Worm (Caenorhabditis elegans) whole organism, young adult: ENCODE measurements around the gene T24C4.3.
A peak's percentile ranks its signal among the peaks of the same experiment; 100 is the strongest.

ENCODE experiments used
- C17E4.6 ChIP-seq: fragments of 200-800 bp; sonication (Bioruptor generic); IDR thresholded peaks from 2 replicates; pipeline ENCODE4 v1.3.6; 2022; ENCODE audit warnings: missing genetic modification reagents, missing genetic modification characterization, missing compliant biosample characterization
- F55B11.4 ChIP-seq: sonication (generic microtip); optimal IDR thresholded peaks from 2 replicates; lab custom pipeline; 2016; ENCODE audit warnings: missing compliant biosample characterization, missing genetic modification characterization, borderline replicate concordance; ENCODE audit not compliant: insufficient read depth
- K12H6.12 ChIP-seq: fragments of 200-800 bp; sonication (Bioruptor generic); optimal IDR thresholded peaks from 2 replicates; lab custom pipeline; 2018; ENCODE audit warnings: mild to moderate bottlenecking, missing genetic modification characterization, missing compliant biosample characterization
- Y53G8AR.9 ChIP-seq: fragments of 200-800 bp; sonication (Bioruptor generic); conservative IDR thresholded peaks from 2 replicates; pipeline ENCODE4 v1.3.6; 2022; ENCODE audit warnings: missing genetic modification reagents, missing genetic modification characterization, missing compliant biosample characterization
- aptf-2 ChIP-seq: fragments of 200-800 bp; sonication (Bioruptor generic); conservative IDR thresholded peaks from 2 replicates; pipeline ENCODE4 v1.3.6; 2022; ENCODE audit warnings: missing genetic modification reagents, missing genetic modification characterization, missing compliant biosample characterization
- atf-7 ChIP-seq: sonication (generic microtip); optimal IDR thresholded peaks from 2 replicates; lab custom pipeline; 2017; ENCODE audit warnings: mild to moderate bottlenecking, missing genetic modification characterization, missing compliant biosample characterization
- attf-3 ChIP-seq: fragments of 200-800 bp; sonication (Bioruptor generic); conservative IDR thresholded peaks from 2 replicates; pipeline ENCODE4 v1.3.6; 2022; ENCODE audit warnings: missing genetic modification reagents, missing genetic modification characterization, missing compliant biosample characterization
- attf-5 ChIP-seq: fragments of 200-800 bp; sonication (Bioruptor generic); optimal IDR thresholded peaks from 2 replicates; lab custom pipeline; 2018; ENCODE audit warnings: mild to moderate bottlenecking, missing genetic modification characterization, missing compliant biosample characterization
- bed-1 ChIP-seq: fragments of 200-800 bp; sonication (Bioruptor generic); IDR thresholded peaks from 2 replicates; pipeline ENCODE4 v1.3.6; 2022; ENCODE audit warnings: missing genetic modification reagents, missing genetic modification characterization, missing compliant biosample characterization
- cebp-1 ChIP-seq, 2 experiments: fragments of 200-800 bp in 1 of 2; sonication (Bioruptor generic) in 1 of 2; sonication (generic microtip) in 1 of 2; IDR thresholded peaks in 1 of 2; optimal IDR thresholded peaks in 1 of 2; 2 replicates each; pipeline versions ENCODE4 v1.3.6 to Lab custom; 2017 to 2022; ENCODE audit warnings: missing compliant biosample characterization in 2 of 2, missing genetic modification characterization in 2 of 2, mild to moderate bottlenecking in 1 of 2, missing genetic modification reagents in 1 of 2, moderate library complexity in 1 of 2
- ceh-27 ChIP-seq: fragments of 200-800 bp; sonication (Bioruptor generic); optimal IDR thresholded peaks from 2 replicates; lab custom pipeline; 2018; ENCODE audit warnings: mild to moderate bottlenecking, missing genetic modification characterization, moderate library complexity, missing compliant biosample characterization
- ceh-58 ChIP-seq: fragments of 200-800 bp; sonication (Bioruptor generic); IDR thresholded peaks from 2 replicates; pipeline ENCODE4 v1.3.6; 2022; ENCODE audit warnings: missing genetic modification characterization, missing compliant biosample characterization
- chd-7 ChIP-seq: sonication (generic microtip); optimal IDR thresholded peaks from 2 replicates; lab custom pipeline; 2016; ENCODE audit warnings: mild to moderate bottlenecking, missing genetic modification characterization, moderate library complexity, missing compliant biosample characterization
- dox-1 ChIP-seq: fragments of 200-800 bp; sonication (Bioruptor generic); IDR thresholded peaks from 2 replicates; pipeline ENCODE4 v1.3.6; 2022; ENCODE audit warnings: missing genetic modification reagents, missing genetic modification characterization, missing compliant biosample characterization
- dpff-1 ChIP-seq: sonication (generic microtip); optimal IDR thresholded peaks from 2 replicates; lab custom pipeline; 2017; ENCODE audit warnings: mild to moderate bottlenecking, missing genetic modification characterization, missing compliant biosample characterization
- efl-1 ChIP-seq: fragments of 150-350 bp; optimal IDR thresholded peaks from 2 replicates; lab custom pipeline; 2014; ENCODE audit warnings: missing biosample characterization, missing genetic modification reagents, missing genetic modification characterization
- egrh-3 ChIP-seq: fragments of 200-800 bp; sonication (Bioruptor generic); IDR thresholded peaks from 2 replicates; pipeline ENCODE4 v1.3.6; 2022; ENCODE audit warnings: missing genetic modification reagents, missing genetic modification characterization, missing compliant biosample characterization
- ekl-4 ChIP-seq: fragments of 200-800 bp; sonication (Bioruptor generic); IDR thresholded peaks from 2 replicates; pipeline ENCODE4 v1.3.6; 2022; ENCODE audit warnings: missing genetic modification reagents, missing genetic modification characterization, missing compliant biosample characterization
- gei-17 ChIP-seq: fragments of 200-800 bp; sonication (Bioruptor generic); optimal IDR thresholded peaks from 2 replicates; lab custom pipeline; 2018; ENCODE audit warnings: mild to moderate bottlenecking, missing genetic modification characterization, missing compliant biosample characterization
- hlh-12 ChIP-seq: sonication (generic microtip); optimal IDR thresholded peaks from 2 replicates; lab custom pipeline; 2016; ENCODE audit warnings: missing genetic modification characterization, missing compliant biosample characterization
- hmg-1.2 ChIP-seq: fragments of 200-800 bp; sonication (Bioruptor generic); IDR thresholded peaks from 2 replicates; pipeline ENCODE4 v1.3.6; 2022; ENCODE audit warnings: missing genetic modification reagents, missing genetic modification characterization, missing compliant biosample characterization
- hmg-20 ChIP-seq: fragments of 200-800 bp; sonication (Bioruptor generic); IDR thresholded peaks from 2 replicates; pipeline ENCODE4 v1.3.6; 2022; ENCODE audit warnings: missing genetic modification reagents, missing genetic modification characterization, missing compliant biosample characterization
- let-607 ChIP-seq, 2 experiments: fragments of 200-800 bp in 1 of 2; sonication (Bioruptor generic) in 1 of 2; sonication (generic microtip) in 1 of 2; optimal IDR thresholded peaks; 2 replicates each; lab custom pipeline; 2016 to 2018; ENCODE audit warnings: mild to moderate bottlenecking in 2 of 2, missing compliant biosample characterization in 2 of 2, missing genetic modification characterization in 2 of 2, moderate library complexity in 2 of 2, missing genotype in 1 of 2
- lin-26 ChIP-seq: fragments of 200-800 bp; sonication (Bioruptor generic); IDR thresholded peaks from 2 replicates; pipeline ENCODE4 v1.3.6; 2022; ENCODE audit warnings: missing genetic modification reagents, missing genetic modification characterization, missing compliant biosample characterization
- lin-35 ChIP-seq, 3 experiments: fragments of 150-350 bp in 2 of 3; sonication (generic microtip) in 1 of 3; optimal IDR thresholded peaks; 2 replicates each; lab custom pipeline; 2014 to 2018; ENCODE audit warnings: missing biosample characterization in 3 of 3, missing genetic modification characterization in 3 of 3, missing genetic modification reagents in 3 of 3
- lin-54 ChIP-seq: fragments of 200-800 bp; sonication (Bioruptor generic); optimal IDR thresholded peaks from 2 replicates; lab custom pipeline; 2018; ENCODE audit warnings: mild to moderate bottlenecking, missing genetic modification characterization, missing compliant biosample characterization
- lsl-1 ChIP-seq: fragments of 200-800 bp; sonication (Bioruptor generic); optimal IDR thresholded peaks from 2 replicates; lab custom pipeline; 2018; ENCODE audit warnings: mild to moderate bottlenecking, missing genetic modification characterization, moderate library complexity, missing compliant biosample characterization
- lsy-27 ChIP-seq: sonication (generic microtip); optimal IDR thresholded peaks from 2 replicates; lab custom pipeline; 2017; ENCODE audit warnings: missing genetic modification characterization, mild to moderate bottlenecking, missing compliant biosample characterization, antibody characterized with exemption, missing genotype, borderline replicate concordance; ENCODE audit not compliant: insufficient read depth
- mes-4 ChIP-seq: sonication (generic microtip); optimal IDR thresholded peaks from 2 replicates; lab custom pipeline; 2016; ENCODE audit warnings: missing genotype, missing genetic modification characterization, missing compliant biosample characterization
- nfyb-1 ChIP-seq: fragments of 200-800 bp; sonication (Bioruptor generic); IDR thresholded peaks from 2 replicates; pipeline ENCODE4 v1.3.6; 2022; ENCODE audit warnings: missing genetic modification reagents, missing genetic modification characterization, missing compliant biosample characterization
- nhr-120 ChIP-seq: fragments of 200-800 bp; sonication (Bioruptor generic); IDR thresholded peaks from 2 replicates; pipeline ENCODE4 v1.3.6; 2022; ENCODE audit warnings: missing genetic modification characterization, missing compliant biosample characterization
- nhr-80 ChIP-seq: sonication (generic microtip); optimal IDR thresholded peaks from 2 replicates; lab custom pipeline; 2016; ENCODE audit warnings: missing genetic modification characterization, missing compliant biosample characterization
- nhr-90 ChIP-seq: sonication (generic microtip); optimal IDR thresholded peaks from 2 replicates; lab custom pipeline; 2016; ENCODE audit warnings: missing genotype, mild to moderate bottlenecking, missing genetic modification characterization, missing compliant biosample characterization
- rec-8 ChIP-seq, 2 experiments: sonication (generic microtip); optimal IDR thresholded peaks; 2 replicates each; lab custom pipeline; 2016; ENCODE audit warnings: mild to moderate bottlenecking in 2 of 2, missing genetic modification characterization in 2 of 2, missing genetic modification reagents in 2 of 2, missing genotype in 2 of 2, missing biosample characterization in 1 of 2, missing compliant biosample characterization in 1 of 2, moderate library complexity in 1 of 2
- snpc-1.3 ChIP-seq: sonication (generic microtip); optimal IDR thresholded peaks from 2 replicates; lab custom pipeline; 2017; ENCODE audit warnings: missing genetic modification characterization, mild to moderate bottlenecking, missing compliant biosample characterization, antibody characterized with exemption, moderate library complexity, missing genotype, missing genetic modification reagents; ENCODE audit not compliant: insufficient read depth
- snpc-4 ChIP-seq, 5 experiments: fragments of 150-350 bp in 1 of 5; sonication (generic microtip) in 4 of 5; optimal IDR thresholded peaks; 2 replicates each; lab custom pipeline; 2014 to 2018; ENCODE audit warnings: missing genetic modification characterization in 5 of 5, missing biosample characterization in 3 of 5, antibody characterized with exemption in 2 of 5, mild to moderate bottlenecking in 2 of 5, missing compliant biosample characterization in 2 of 5, missing genotype in 2 of 5, moderate library complexity in 2 of 5, missing genetic modification reagents in 1 of 5
- sptf-2 ChIP-seq: fragments of 200-800 bp; sonication (Bioruptor generic); optimal IDR thresholded peaks from 2 replicates; lab custom pipeline; 2018; ENCODE audit warnings: mild to moderate bottlenecking, missing genetic modification characterization, missing compliant biosample characterization
- tlf-1 ChIP-seq: fragments of 200-800 bp; sonication (Bioruptor generic); optimal IDR thresholded peaks from 2 replicates; lab custom pipeline; 2018; ENCODE audit warnings: mild to moderate bottlenecking, missing genetic modification characterization, missing compliant biosample characterization
- xnd-1 ChIP-seq: sonication (generic microtip); optimal IDR thresholded peaks from 2 replicates; lab custom pipeline; 2016; ENCODE audit warnings: missing genotype, missing genetic modification reagents, missing genetic modification characterization, missing compliant biosample characterization
- zfh-2 ChIP-seq: fragments of 200-800 bp; sonication (Bioruptor generic); conservative IDR thresholded peaks from 2 replicates; pipeline ENCODE4 v1.3.6; 2022; ENCODE audit warnings: missing genetic modification reagents, missing genetic modification characterization, missing compliant biosample characterization
- ztf-25 ChIP-seq: fragments of 200-800 bp; sonication (Bioruptor generic); IDR thresholded peaks from 2 replicates; pipeline ENCODE4 v1.3.6; 2022; ENCODE audit warnings: missing genetic modification reagents, missing genetic modification characterization, missing compliant biosample characterization
- ztf-26 ChIP-seq: sonication (generic microtip); optimal IDR thresholded peaks from 2 replicates; lab custom pipeline; 2017; ENCODE audit warnings: missing genetic modification characterization, missing compliant biosample characterization
- ztf-28 ChIP-seq: fragments of 200-800 bp; sonication (Bioruptor generic); IDR thresholded peaks from 2 replicates; pipeline ENCODE4 v1.3.6; 2022; ENCODE audit warnings: missing genetic modification reagents, missing genetic modification characterization, missing compliant biosample characterization

T24C4.3 gene

DNA sequence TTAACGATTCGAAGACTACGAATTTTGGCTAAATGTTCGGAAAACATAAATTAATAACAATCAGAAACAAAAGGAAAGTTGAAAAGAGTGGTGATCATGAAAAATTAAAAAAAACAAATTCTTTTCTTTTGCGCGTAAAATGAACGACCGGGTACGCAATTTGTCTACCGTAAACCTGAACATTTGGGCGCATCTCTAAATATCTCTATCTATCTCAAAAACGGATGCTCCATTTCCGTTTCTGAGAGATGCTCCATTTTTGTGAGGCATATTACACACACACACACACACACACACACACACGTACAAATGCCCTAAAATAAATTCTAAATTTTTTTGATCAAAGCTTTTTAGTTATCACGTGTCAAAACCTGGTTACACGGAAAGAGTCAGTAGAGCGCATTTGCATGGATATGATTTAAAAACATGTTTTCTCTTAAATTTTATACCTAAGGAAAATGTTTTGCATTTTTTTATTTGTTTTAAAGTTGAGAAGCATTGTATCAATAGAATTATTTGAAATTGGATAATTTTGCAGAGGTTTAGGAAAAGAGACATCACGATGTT is 16.8 kb upstream of the T24C4.3 start:
- TF ChIP-seq K12H6.12 (no peak), let-607 (tag; optimal IDR thresholded peaks at IDR 0.05; lab: Kevin White, UChicago) (no peak), attf-5 (GFP tag; lab: Kevin White, UChicago) (peak; percentile 30), lsl-1 (peak; percentile 64), efl-1 (GFP tag; lab: Kevin White, UChicago) (peak; percentile 10), C17E4.6 (GFP tag; lab: Robert Waterston, UW) (no peak), ztf-28 (GFP tag; lab: Robert Waterston, UW) (no peak), tlf-1 (GFP tag; lab: Kevin White, UChicago) (no peak), xnd-1 (tag; lab: Kevin White, UChicago) (no peak)

DNA sequence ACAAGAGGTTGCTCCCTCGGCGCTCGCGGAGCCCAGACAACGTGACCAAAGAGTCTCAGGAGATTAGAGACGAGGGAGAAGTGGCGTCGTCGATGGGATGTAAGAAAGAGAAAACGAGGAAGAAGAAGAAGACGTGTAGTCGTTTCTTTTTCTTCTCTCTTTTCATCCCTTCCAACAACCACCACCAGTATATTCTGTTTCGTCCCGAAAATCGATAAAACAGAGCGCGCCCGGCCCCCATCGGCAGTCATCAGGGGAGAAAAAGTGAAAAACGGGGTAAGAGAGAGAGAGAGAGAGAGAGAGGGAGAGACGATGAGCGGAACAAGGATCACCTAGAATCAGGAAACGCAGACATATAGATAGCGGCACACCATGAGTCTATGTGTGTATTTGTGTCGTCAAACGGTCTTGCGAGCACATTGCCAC is 15.6 kb upstream of the T24C4.3 start:
- TF ChIP-seq nhr-80 (tag; lab: Kevin White, UChicago) (peak; percentile 75), ztf-25 (GFP tag; lab: Robert Waterston, UW) (no peak), atf-7 (tag; lab: Kevin White, UChicago) (no peak), aptf-2 (GFP tag; lab: Robert Waterston, UW) (no peak), sptf-2 (GFP tag; lab: Kevin White, UChicago) (no peak), zfh-2 (GFP tag; lab: Robert Waterston, UW) (peak; percentile 93), snpc-4 (GFP tag; optimal IDR thresholded peaks at IDR 0.05; lab: Kevin White, UChicago) (peak; percentile 41), snpc-4 (tag; optimal IDR thresholded peaks at IDR 0.05; lab: Kevin White, UChicago) (peak in 2 of 4 experiments; percentile 34 to 43), attf-3 (GFP tag; lab: Robert Waterston, UW) (0 out of 2 replicates have a peak, but pooled peaks have one; percentile 26), lsl-1 (no peak), mes-4 (tag; lab: Kevin White, UChicago) (no peak), ztf-28 (GFP tag; lab: Robert Waterston, UW) (no peak), nhr-120 (no peak), dpff-1 (no peak), bed-1 (GFP tag; lab: Robert Waterston, UW) (no peak), egrh-3 (GFP tag; lab: Robert Waterston, UW) (no peak), nfyb-1 (GFP tag; lab: Robert Waterston, UW) (0 out of 2 replicates have a peak, but pooled peaks have one; percentile 53), F55B11.4 (tag; lab: Kevin White, UChicago) (no peak), ztf-26 (tag; lab: Kevin White, UChicago) (peak; percentile 56), rec-8 (tag; optimal IDR thresholded peaks at IDR 0.05; lab: Kevin White, UChicago) (no peak), nhr-90 (tag; lab: Kevin White, UChicago) (peak; percentile 9), lin-35 (GFP tag; optimal IDR thresholded peaks at IDR 0.05; lab: Kevin White, UChicago) (peak in 1 of 3 experiments; percentile 41), snpc-1.3 (no peak), lin-54 (GFP tag; lab: Kevin White, UChicago) (peak; percentile 18), gei-17 (GFP tag; lab: Kevin White, UChicago) (no peak), tlf-1 (GFP tag; lab: Kevin White, UChicago) (no peak), ceh-58 (GFP tag; lab: Robert Waterston, UW) (no peak), attf-5 (GFP tag; lab: Kevin White, UChicago) (peak; percentile 83), Y53G8AR.9 (0 out of 2 replicates have a peak, but pooled peaks have one; percentile 30), chd-7 (tag; lab: Kevin White, UChicago) (peak; percentile 45), C17E4.6 (GFP tag; lab: Robert Waterston, UW) (no peak), lsy-27 (tag; lab: Kevin White, UChicago) (no peak), dox-1 (GFP tag; lab: Robert Waterston, UW) (peak; percentile 59; the same call in 1 of the 2 replicates), hlh-12 (tag; lab: Kevin White, UChicago) (no peak), hmg-20 (GFP tag; lab: Robert Waterston, UW) (no peak), hmg-1.2 (GFP tag; lab: Robert Waterston, UW) (peak; percentile 88), lin-26 (GFP tag; lab: Robert Waterston, UW) (peak; percentile 74; the same call in 1 of the 2 replicates), cebp-1 (GFP tag; IDR thresholded peaks at IDR 0.05; lab: Robert Waterston, UW) (no peak), cebp-1 (tag; optimal IDR thresholded peaks at IDR 0.05; lab: Kevin White, UChicago) (peak; percentile 76), ceh-27 (GFP tag; lab: Kevin White, UChicago) (peak; percentile 80), ekl-4 (GFP tag; lab: Robert Waterston, UW) (peak; percentile 57; the same call in 1 of the 2 replicates)
